Worm (Caenorhabditis elegans) whole organism, mixed stage, embryonic: ENCODE data around the gene F53C3.8.

ENCODE experiments used
- elt-3 ChIP-seq: fragments of 150-350 bp; optimal IDR thresholded peaks from 2 replicates; lab custom pipeline; 2014; ENCODE audit warnings: missing biosample characterization, missing genetic modification characterization
- mab-5 ChIP-seq: fragments of 150-350 bp; optimal IDR thresholded peaks from 2 replicates; lab custom pipeline; 2014; ENCODE audit warnings: missing biosample characterization, missing genetic modification characterization
- nhr-76 ChIP-seq: sonication (generic microtip); optimal IDR thresholded peaks from 2 replicates; lab custom pipeline; 2017; ENCODE audit warnings: missing biosample characterization, missing genetic modification characterization

DNA sequence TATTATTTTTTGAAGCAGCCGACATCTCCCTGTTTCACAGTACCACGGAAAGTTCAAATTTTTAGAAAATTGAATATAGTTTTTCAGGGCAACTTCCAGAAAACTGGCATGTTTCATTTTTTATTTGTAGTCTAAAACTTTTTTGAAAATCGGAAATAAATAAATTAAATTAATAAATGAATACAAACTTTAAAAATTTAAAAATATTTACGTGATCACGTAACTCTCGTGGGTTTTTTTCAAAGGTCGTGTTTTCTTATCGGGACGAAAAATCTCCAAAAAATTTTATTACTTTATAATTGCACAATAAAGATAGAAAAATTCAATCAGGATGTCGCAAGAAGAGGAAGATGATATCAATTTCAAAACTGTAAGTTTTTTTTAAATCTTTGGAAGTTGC is 20.5 kb downstream of the F53C3.8 start, which contains the start of gene F53C3.1:
- no peak for TF ChIP-seq elt-3 (tag; lab: Kevin White, UChicago)
- TF ChIP-seq nhr-76 (tag; lab: Kevin White, UChicago) = no peak
- no peak for TF ChIP-seq mab-5 (tag; lab: Kevin White, UChicago)
